Fruit fly (Drosophila melanogaster) whole organism, embryonic: ENCODE data around the gene CG18420.

Experiments used
- Adf1 ChIP-seq: fragments of 200-800 bp; sonication (Bioruptor generic); IDR thresholded peaks from 2 replicates; pipeline ENCODE4 v1.3.6; 2022; ENCODE audit warnings: missing biosample characterization, missing genetic modification characterization
- BEAF-32 ChIP-seq: fragments of 200-800 bp; sonication (Bioruptor generic); optimal IDR thresholded peaks from 3 replicates; lab custom pipeline; 2017; ENCODE audit warnings: missing biosample characterization, missing genetic modification characterization, mild to moderate bottlenecking, moderate library complexity, missing genetic modification reagents
- CG10462 ChIP-seq: fragments of 200-800 bp; sonication (Bioruptor generic); optimal IDR thresholded peaks from 2 replicates; lab custom pipeline; 2016; ENCODE audit warnings: missing biosample characterization, missing genetic modification characterization
- CG10654 ChIP-seq: fragments of 200-800 bp; sonication (Bioruptor generic); optimal IDR thresholded peaks from 2 replicates; lab custom pipeline; 2016; ENCODE audit warnings: missing biosample characterization, missing genetic modification characterization
- CG11398 ChIP-seq: fragments of 200-800 bp; sonication (Bioruptor generic); optimal IDR thresholded peaks from 2 replicates; lab custom pipeline; 2016; ENCODE audit warnings: missing biosample characterization, missing genetic modification characterization
- CG12769 ChIP-seq: fragments of 200-800 bp; sonication (Bioruptor generic); optimal IDR thresholded peaks from 2 replicates; lab custom pipeline; 2019; ENCODE audit warnings: missing biosample characterization, mild to moderate bottlenecking, missing genetic modification characterization, moderate library complexity
- CG14441 ChIP-seq: fragments of 200-800 bp; sonication (Bioruptor generic); IDR thresholded peaks from 2 replicates; pipeline ENCODE4 v1.3.6; 2022; ENCODE audit warnings: missing biosample characterization, missing genetic modification characterization
- CG14710 ChIP-seq: fragments of 200-800 bp; sonication (Bioruptor generic); optimal IDR thresholded peaks from 3 replicates; lab custom pipeline; 2019; ENCODE audit warnings: missing biosample characterization, mild to moderate bottlenecking, missing genetic modification characterization, moderate library complexity
- CG15011 ChIP-seq: fragments of 200-800 bp; sonication (Bioruptor generic); optimal IDR thresholded peaks from 3 replicates; lab custom pipeline; 2018; ENCODE audit warnings: missing biosample characterization, mild to moderate bottlenecking, missing genetic modification characterization
- CG2120 ChIP-seq: fragments of 200-800 bp; sonication (Bioruptor generic); optimal IDR thresholded peaks from 3 replicates; lab custom pipeline; 2016; ENCODE audit warnings: missing biosample characterization, missing genetic modification characterization
- CG3163 ChIP-seq: fragments of 200-800 bp; sonication (Bioruptor generic); optimal IDR thresholded peaks from 3 replicates; lab custom pipeline; 2016; ENCODE audit warnings: missing biosample characterization, missing genetic modification characterization
- CG4328 ChIP-seq: fragments of 200-800 bp; sonication (Bioruptor generic); optimal IDR thresholded peaks from 3 replicates; lab custom pipeline; 2017; ENCODE audit warnings: missing biosample characterization, missing genetic modification reagents, missing genetic modification characterization
- CG43689 ChIP-seq: fragments of 200-800 bp; sonication (Bioruptor generic); IDR thresholded peaks from 2 replicates; pipeline ENCODE4 v1.3.6; 2022; ENCODE audit warnings: missing biosample characterization, missing genetic modification characterization
- CG6765 ChIP-seq: fragments of 200-800 bp; sonication (Bioruptor generic); optimal IDR thresholded peaks from 3 replicates; lab custom pipeline; 2017; ENCODE audit warnings: missing biosample characterization, mild to moderate bottlenecking, missing genetic modification characterization
- CG7786 ChIP-seq: fragments of 200-800 bp; sonication (Bioruptor generic); optimal IDR thresholded peaks from 2 replicates; lab custom pipeline; 2016; ENCODE audit warnings: missing biosample characterization, missing genetic modification characterization
- CG8765 ChIP-seq: fragments of 200-800 bp; sonication (Bioruptor generic); IDR thresholded peaks from 2 replicates; pipeline ENCODE4 v1.3.6; 2022; ENCODE audit warnings: missing biosample characterization, missing genetic modification characterization
- CG9876 ChIP-seq: fragments of 200-800 bp; sonication (Bioruptor generic); optimal IDR thresholded peaks from 2 replicates; lab custom pipeline; 2016; ENCODE audit warnings: missing biosample characterization, missing genetic modification characterization
- D ChIP-seq, 2 experiments: fragments of 200-800 bp in 1 of 2; fragments of >200 bp in 1 of 2; sonication (Bioruptor generic) in 1 of 2; optimal IDR thresholded peaks; 2 replicates in 1 of 2; 3 replicates in 1 of 2; lab custom pipeline; 2017; ENCODE audit warnings: mild to moderate bottlenecking in 1 of 2, missing biosample characterization in 1 of 2, missing genetic modification characterization in 1 of 2, missing genetic modification reagents in 1 of 2
- Hmx ChIP-seq: fragments of 200-800 bp; sonication (Bioruptor generic); optimal IDR thresholded peaks from 2 replicates; lab custom pipeline; 2016; ENCODE audit warnings: missing biosample characterization, missing genetic modification characterization
- Hr51 ChIP-seq, 2 experiments: fragments of 200-800 bp; sonication (Bioruptor generic); optimal IDR thresholded peaks; 2 replicates in 1 of 2; 3 replicates in 1 of 2; lab custom pipeline; 2016 to 2018; ENCODE audit warnings: missing biosample characterization in 2 of 2, missing genetic modification characterization in 2 of 2, mild to moderate bottlenecking in 1 of 2, moderate library complexity in 1 of 2
- Meics ChIP-seq: fragments of 200-800 bp; sonication (Bioruptor generic); optimal IDR thresholded peaks from 2 replicates; lab custom pipeline; 2017; ENCODE audit warnings: missing biosample characterization, mild to moderate bottlenecking, missing genetic modification characterization
- Ptx1 ChIP-seq: fragments of 200-800 bp; sonication (Bioruptor generic); IDR thresholded peaks from 2 replicates; pipeline ENCODE4 v1.3.6; 2022; ENCODE audit warnings: missing biosample characterization, missing genetic modification characterization
- Rfx ChIP-seq: fragments of 200-800 bp; sonication (Bioruptor generic); IDR thresholded peaks from 2 replicates; pipeline ENCODE4 v1.3.6; 2022; ENCODE audit warnings: missing biosample characterization, missing genetic modification characterization
- Sox102F ChIP-seq: fragments of 200-800 bp; sonication (Bioruptor generic); optimal IDR thresholded peaks from 2 replicates; lab custom pipeline; 2018; ENCODE audit warnings: missing biosample characterization, mild to moderate bottlenecking, missing genetic modification characterization, moderate library complexity
- amos ChIP-seq: fragments of 200-800 bp; sonication (Bioruptor generic); IDR thresholded peaks from 2 replicates; pipeline ENCODE4 v1.3.6; 2022; ENCODE audit warnings: missing biosample characterization, missing genetic modification characterization; ENCODE audit not compliant: partially characterized antibody
- cato ChIP-seq: fragments of 200-800 bp; sonication (Bioruptor generic); optimal IDR thresholded peaks from 2 replicates; lab custom pipeline; 2016; ENCODE audit warnings: missing biosample characterization, missing genetic modification characterization, borderline replicate concordance
- crc ChIP-seq: fragments of 200-800 bp; sonication (Bioruptor generic); optimal IDR thresholded peaks from 2 replicates; lab custom pipeline; 2016; ENCODE audit warnings: missing biosample characterization, missing genetic modification characterization
- dmrt11E ChIP-seq: fragments of 200-800 bp; sonication (Bioruptor generic); optimal IDR thresholded peaks from 3 replicates; lab custom pipeline; 2018; ENCODE audit warnings: missing biosample characterization, mild to moderate bottlenecking, missing genetic modification characterization, moderate library complexity
- dmrt99B ChIP-seq: fragments of 200-800 bp; sonication (Bioruptor generic); optimal IDR thresholded peaks from 2 replicates; lab custom pipeline; 2018; ENCODE audit warnings: missing biosample characterization, mild to moderate bottlenecking, missing genetic modification characterization, moderate library complexity
- eyg ChIP-seq: fragments of 200-800 bp; sonication (Bioruptor generic); optimal IDR thresholded peaks from 3 replicates; lab custom pipeline; 2016; ENCODE audit warnings: missing biosample characterization, missing genetic modification characterization
- gem ChIP-seq: fragments of 200-800 bp; sonication (Bioruptor generic); optimal IDR thresholded peaks from 2 replicates; lab custom pipeline; 2019; ENCODE audit warnings: missing biosample characterization, mild to moderate bottlenecking, missing genetic modification characterization, moderate library complexity
- grn ChIP-seq: fragments of 200-800 bp; sonication (Bioruptor generic); optimal IDR thresholded peaks from 3 replicates; lab custom pipeline; 2017; ENCODE audit warnings: missing biosample characterization, missing genetic modification characterization
- h ChIP-seq: fragments of >200 bp; optimal IDR thresholded peaks from 2 replicates; lab custom pipeline; 2017
- klu ChIP-seq: fragments of 200-800 bp; sonication (Bioruptor generic); IDR thresholded peaks from 2 replicates; pipeline ENCODE4 v1.3.6; 2022; ENCODE audit warnings: missing biosample characterization, missing genetic modification characterization
- lab ChIP-seq: fragments of 200-800 bp; sonication (Bioruptor generic); optimal IDR thresholded peaks from 3 replicates; lab custom pipeline; 2017; ENCODE audit warnings: missing biosample characterization, missing genetic modification characterization, mild to moderate bottlenecking, moderate library complexity, missing genetic modification reagents
- pfk ChIP-seq: fragments of 200-800 bp; sonication (Bioruptor generic); optimal IDR thresholded peaks from 2 replicates; lab custom pipeline; 2018; ENCODE audit warnings: missing biosample characterization, mild to moderate bottlenecking, missing genetic modification characterization, moderate library complexity
- prd ChIP-seq, 3 experiments: fragments of >200 bp in 2 of 3; fragments of 200-800 bp in 1 of 3; sonication (Bioruptor generic) in 1 of 3; optimal IDR thresholded peaks in 2 of 3; IDR thresholded peaks in 1 of 3; 2 replicates in 2 of 3; 3 replicates in 1 of 3; pipeline versions ENCODE4 v1.3.6 to Lab custom; 2017 to 2022; ENCODE audit warnings: missing biosample characterization in 1 of 3, missing genetic modification characterization in 1 of 3
- repo ChIP-seq: fragments of 200-800 bp; sonication (Bioruptor generic); optimal IDR thresholded peaks from 2 replicates; lab custom pipeline; 2016; ENCODE audit warnings: missing biosample characterization, missing genetic modification characterization
- tgo ChIP-seq: fragments of 200-800 bp; sonication (Bioruptor generic); IDR thresholded peaks from 3 replicates; pipeline ENCODE4 v1.3.6; 2022; ENCODE audit warnings: missing biosample characterization, missing genetic modification characterization
- wor ChIP-seq: fragments of 200-800 bp; sonication (Bioruptor generic); IDR thresholded peaks from 2 replicates; pipeline ENCODE4 v1.3.6; 2022; ENCODE audit warnings: missing biosample characterization, missing genetic modification characterization

CG18420 gene

dm6 chr2L:14745068-14745467 is 51.4 kb downstream of the CG18420 start, which contains the start of gene CG42587 (continued):
- TF ChIP-seq CG7786 (GFP tag; lab: Kevin White, UChicago) (no peak), dmrt99B (tag; lab: Kevin White, UChicago) (peak; percentile 11), eyg (GFP tag; lab: Kevin White, UChicago) (no peak), repo (GFP tag; lab: Kevin White, UChicago) (no peak), grn (GFP tag; lab: Kevin White, UChicago) (no peak), tgo (GFP tag; lab: Robert Waterston, UW) (peak; percentile 31; the same call in 2 of the 3 replicates), klu (GFP tag; lab: Robert Waterston, UW) (no peak), CG9876 (GFP tag; lab: Kevin White, UChicago) (no peak), CG10654 (GFP tag; lab: Kevin White, UChicago) (no peak), prd (optimal IDR thresholded peaks at IDR 0.05; lab: Kevin White, UChicago) (no peak), prd (GFP tag; IDR thresholded peaks at IDR 0.05; lab: Robert Waterston, UW) (no peak), CG14710 (tag; lab: Kevin White, UChicago) (no peak), CG8765 (GFP tag; lab: Robert Waterston, UW) (no peak), Adf1 (GFP tag; lab: Robert Waterston, UW) (no peak), gem (tag; lab: Kevin White, UChicago) (peak; percentile 23), Sox102F (GFP tag; lab: Kevin White, UChicago) (peak; percentile 13), Meics (peak; percentile 6), cato (no peak), D (optimal IDR thresholded peaks at IDR 0.05; lab: Kevin White, UChicago) (no peak), D (GFP tag; optimal IDR thresholded peaks at IDR 0.05; lab: Kevin White, UChicago) (no peak), dmrt11E (tag; lab: Kevin White, UChicago) (no peak), CG6765 (no peak), CG43689 (GFP tag; lab: Robert Waterston, UW) (no peak), CG10462 (GFP tag; lab: Kevin White, UChicago) (no peak), CG12769 (tag; lab: Kevin White, UChicago) (peak; percentile 5), Rfx (peak; percentile 22; the same call in 1 of the 2 replicates), Ptx1 (0 out of 2 replicates have a peak, but pooled peaks have one; percentile 16), pfk (no peak), CG14441 (0 out of 2 replicates have a peak, but pooled peaks have one; percentile 36), Hr51 (GFP tag; optimal IDR thresholded peaks at IDR 0.05; lab: Kevin White, UChicago) (peak in 1 of 2 experiments; percentile 21), CG4328 (GFP tag; lab: Kevin White, UChicago) (no peak), lab (GFP tag; lab: Kevin White, UChicago) (peak; percentile 6), CG3163 (GFP tag; lab: Kevin White, UChicago) (no peak), amos (GFP tag; lab: Robert Waterston, UW) (no peak), BEAF-32 (GFP tag; lab: Kevin White, UChicago) (no peak), crc (GFP tag; lab: Kevin White, UChicago) (no peak), CG15011 (GFP tag; lab: Kevin White, UChicago) (no peak), CG2120 (GFP tag; lab: Kevin White, UChicago) (peak; percentile 29), h (no peak), Hmx (GFP tag; lab: Kevin White, UChicago) (no peak), wor (GFP tag; lab: Robert Waterston, UW) (no peak), CG11398 (no peak)
